Fruit fly (Drosophila melanogaster): Measurements from ENCODE around the gene TwdlJ.

- no peak for TF ChIP-seq usp (GFP tag; optimal IDR thresholded peaks at IDR 0.05)
- TF ChIP-seq psq (optimal IDR thresholded peaks at IDR 0.05): no peak
- TF ChIP-seq CG8478 (optimal IDR thresholded peaks at IDR 0.05): no peak
- TF ChIP-seq pan (optimal IDR thresholded peaks at IDR 0.05): no peak
Observed at dm6 chr3R:26636388-26636787, 6.7 kb downstream of the TwdlJ start, which contains the start of gene TwdlS.
